Fruit fly (Drosophila melanogaster) Kc167 (cell line): ENCODE data around the gene sgl.

Experiments
- Myc ChIP-seq: fragments of >200 bp; optimal IDR thresholded peaks from 2 replicates; lab custom pipeline; 2017; ENCODE audit warnings: missing external identifiers
- Sin3A ChIP-seq: fragments of >200 bp; optimal IDR thresholded peaks from 2 replicates; lab custom pipeline; 2018; ENCODE audit warnings: missing external identifiers
- h ChIP-seq: fragments of >200 bp; optimal IDR thresholded peaks from 3 replicates; lab custom pipeline; 2018; ENCODE audit warnings: missing external identifiers
- insv ChIP-seq: fragments of >200 bp; optimal IDR thresholded peaks from 3 replicates; lab custom pipeline; 2018; ENCODE audit warnings: missing external identifiers
- psq ChIP-seq: fragments of >200 bp; optimal IDR thresholded peaks from 2 replicates; lab custom pipeline; 2017; ENCODE audit warnings: missing external identifiers
- ttk ChIP-seq: sonication (Bioruptor generic); optimal IDR thresholded peaks from 2 replicates; lab custom pipeline; 2017; ENCODE audit warnings: missing external identifiers

The sgl gene

dm6 chr3L:6964488-6965152, at the start of gene sgl:
TSS of gene sgl (minus strand) at chr3L:6964758.
- no peak for TF ChIP-seq Sin3A (lab: Kevin White, UChicago)
- no peak for TF ChIP-seq h (lab: Kevin White, UChicago)
- no peak for TF ChIP-seq Myc (lab: Kevin White, UChicago)
- no peak for TF ChIP-seq psq (lab: Kevin White, UChicago)
- no peak for TF ChIP-seq ttk (lab: Kevin White, UChicago)
- no peak for TF ChIP-seq insv (lab: Kevin White, UChicago)

dm6 chr3L:7013568-7014305, 49.2 kb upstream of the sgl start:
- TF ChIP-seq h (lab: Kevin White, UChicago): no peak
- no peak for TF ChIP-seq insv (lab: Kevin White, UChicago)

dm6 chr3L:7012271-7012670, 47.7 kb upstream of the sgl start:
- TF ChIP-seq h (lab: Kevin White, UChicago) (no peak), Myc (lab: Kevin White, UChicago) (no peak), insv (lab: Kevin White, UChicago) (no peak), ttk (lab: Kevin White, UChicago) (no peak)

dm6 chr3L:7009886-7010285, 45.3 kb upstream of the sgl start:
- no peak for TF ChIP-seq ttk (lab: Kevin White, UChicago)
- no peak for TF ChIP-seq Sin3A (lab: Kevin White, UChicago)

- TF ChIP-seq h (lab: Kevin White, UChicago) (no peak), Sin3A (lab: Kevin White, UChicago) (no peak), psq (lab: Kevin White, UChicago) (no peak), Myc (lab: Kevin White, UChicago) (no peak), insv (lab: Kevin White, UChicago) (no peak), ttk (lab: Kevin White, UChicago) (no peak)
Observed at dm6 chr3L:7009411-7009810, 44.9 kb upstream of the sgl start.

- TF ChIP-seq Myc (lab: Kevin White, UChicago) (no peak), h (lab: Kevin White, UChicago) (no peak), insv (lab: Kevin White, UChicago) (no peak), Sin3A (lab: Kevin White, UChicago) (no peak), psq (lab: Kevin White, UChicago) (no peak), ttk (lab: Kevin White, UChicago) (no peak)
Observed at dm6 chr3L:7008351-7008750, 43.8 kb upstream of the sgl start.

dm6 chr3L:7006421-7006820, 41.9 kb upstream of the sgl start:
- no peak for TF ChIP-seq Myc (lab: Kevin White, UChicago)

dm6 chr3L:7003132-7003531, 38.6 kb upstream of the sgl start:
- no peak for TF ChIP-seq ttk (lab: Kevin White, UChicago)
- TF ChIP-seq psq (lab: Kevin White, UChicago): no peak
- TF ChIP-seq insv (lab: Kevin White, UChicago): no peak
- TF ChIP-seq Myc (lab: Kevin White, UChicago): no peak
- no peak for TF ChIP-seq Sin3A (lab: Kevin White, UChicago)
- TF ChIP-seq h (lab: Kevin White, UChicago): no peak

dm6 chr3L:7002355-7002754, 37.8 kb upstream of the sgl start:
- TF ChIP-seq ttk (lab: Kevin White, UChicago) (no peak), Myc (lab: Kevin White, UChicago) (no peak), h (lab: Kevin White, UChicago) (no peak), Sin3A (lab: Kevin White, UChicago) (no peak), insv (lab: Kevin White, UChicago) (no peak), psq (lab: Kevin White, UChicago) (no peak)

dm6 chr3L:7001855-7002254, 37.3 kb upstream of the sgl start:
- TF ChIP-seq ttk (lab: Kevin White, UChicago) (no peak), h (lab: Kevin White, UChicago) (no peak), Myc (lab: Kevin White, UChicago) (no peak), psq (lab: Kevin White, UChicago) (no peak), insv (lab: Kevin White, UChicago) (no peak), Sin3A (lab: Kevin White, UChicago) (no peak)

- TF ChIP-seq insv (lab: Kevin White, UChicago) (no peak), psq (lab: Kevin White, UChicago) (no peak), ttk (lab: Kevin White, UChicago) (no peak), Myc (lab: Kevin White, UChicago) (no peak), Sin3A (lab: Kevin White, UChicago) (no peak), h (lab: Kevin White, UChicago) (no peak)
Observed at dm6 chr3L:6999993-7000392, 35.4 kb upstream of the sgl start.

dm6 chr3L:6998692-6999091, 34.1 kb upstream of the sgl start, which contains the start of gene Mp:
TSS of gene Mp (plus strand) at chr3L:6998843.
- TF ChIP-seq Myc (lab: Kevin White, UChicago): no peak
- no peak for TF ChIP-seq insv (lab: Kevin White, UChicago)
- no peak for TF ChIP-seq psq (lab: Kevin White, UChicago)
- TF ChIP-seq ttk (lab: Kevin White, UChicago): no peak
- TF ChIP-seq Sin3A (lab: Kevin White, UChicago): no peak
- no peak for TF ChIP-seq h (lab: Kevin White, UChicago)
